Worm (Caenorhabditis elegans): ENCODE measurements around the gene K09G1.1.

K09G1.1 gene

ce11 chrV:9556668-9557067, 26.7 kb upstream of the K09G1.1 start:
- TF ChIP-seq hlh-12 (tag; optimal IDR thresholded peaks at IDR 0.05): no peak
- TF ChIP-seq ceh-58 (GFP tag; IDR thresholded peaks at IDR 0.05): no peak
- no peak for TF ChIP-seq Y56A3A.18 (GFP tag; IDR thresholded peaks at IDR 0.05)
- TF ChIP-seq nhr-120 (GFP tag; IDR thresholded peaks at IDR 0.05): no peak
- no peak for TF ChIP-seq attf-3 (GFP tag; conservative IDR thresholded peaks at IDR 0.05)

ce11 chrV:9561624-9562179, 21.6 kb upstream of the K09G1.1 start, which contains the start of gene rgef-1:
TSS of gene rgef-1 (minus strand) at chrV:9561674.
- TF ChIP-seq mcd-1 (GFP tag; IDR thresholded peaks at IDR 0.05): peak; percentile 30; the same call in 1 of the 2 replicates
- TF ChIP-seq hmg-20 (GFP tag; IDR thresholded peaks at IDR 0.05): no peak
- TF ChIP-seq egrh-3 (GFP tag; IDR thresholded peaks at IDR 0.05): no peak
- 0 out of 2 replicates have a peak, but pooled peaks have one; percentile 9 for TF ChIP-seq hmg-1.2 (GFP tag; IDR thresholded peaks at IDR 0.05)
- TF ChIP-seq B0019.2 (GFP tag; conservative IDR thresholded peaks at IDR 0.05): no peak
- TF ChIP-seq lin-35 (GFP tag; optimal IDR thresholded peaks at IDR 0.05): peak in 1 of 3 experiments; percentile 16
- TF ChIP-seq nfyb-1 (GFP tag; IDR thresholded peaks at IDR 0.05): 0 out of 2 replicates have a peak, but pooled peaks have one; percentile 15
- TF ChIP-seq pbrm-1 (GFP tag; IDR thresholded peaks at IDR 0.05): 0 out of 2 replicates have a peak, but pooled peaks have one; percentile 13
- TF ChIP-seq Y67H2A.10 (GFP tag; conservative IDR thresholded peaks at IDR 0.05): no peak
- TF ChIP-seq K12H6.12 (tag; optimal IDR thresholded peaks at IDR 0.05): peak; percentile 71
- TF ChIP-seq ztf-25 (GFP tag; IDR thresholded peaks at IDR 0.05): no peak
- peak; percentile 39 for TF ChIP-seq lin-40 (tag; optimal IDR thresholded peaks at IDR 0.05)
- 0 out of 2 replicates have a peak, but pooled peaks have one; percentile 19 for TF ChIP-seq K11D2.4 (GFP tag; IDR thresholded peaks at IDR 0.05)
- TF ChIP-seq zfh-2 (GFP tag; conservative IDR thresholded peaks at IDR 0.05): peak; percentile 91

DNA sequence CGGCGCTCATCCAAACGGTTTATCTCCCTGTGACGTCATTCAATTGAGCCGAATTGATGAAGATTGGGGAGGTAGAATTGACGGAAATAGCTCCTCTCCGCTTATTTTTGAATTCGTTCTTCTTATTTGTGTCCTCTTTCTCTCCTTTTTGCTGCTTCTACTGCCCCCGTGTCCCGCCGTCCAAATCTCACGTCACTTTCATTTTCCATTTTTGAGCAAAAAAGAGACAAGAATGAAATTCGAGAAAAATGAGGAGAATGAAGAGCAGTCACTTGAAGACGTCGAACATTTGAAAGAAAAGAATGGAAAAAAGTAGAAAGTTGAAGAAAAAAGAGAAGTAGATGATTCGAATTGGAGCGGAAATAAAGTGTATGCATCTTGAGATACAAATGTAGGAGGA, 19.8 kb upstream of the K09G1.1 start:
- TF ChIP-seq atf-7 (tag; optimal IDR thresholded peaks at IDR 0.05) (peak; percentile 7), dpl-1 (GFP tag; optimal IDR thresholded peaks at IDR 0.05) (no peak)

- TF ChIP-seq T26A5.8 (tag; optimal IDR thresholded peaks at IDR 0.05): no peak
- no peak for TF ChIP-seq bed-2 (GFP tag; IDR thresholded peaks at IDR 0.05)
- TF ChIP-seq lir-1 (GFP tag; conservative IDR thresholded peaks at IDR 0.05): no peak
- TF ChIP-seq atf-7 (tag; optimal IDR thresholded peaks at IDR 0.05): no peak
Measured at ce11 chrV:9568707-9569106, 14.6 kb upstream of the K09G1.1 start, which contains the start of gene F25B3.4. TSS of gene F25B3.4 (minus strand) at chrV:9568807.

DNA sequence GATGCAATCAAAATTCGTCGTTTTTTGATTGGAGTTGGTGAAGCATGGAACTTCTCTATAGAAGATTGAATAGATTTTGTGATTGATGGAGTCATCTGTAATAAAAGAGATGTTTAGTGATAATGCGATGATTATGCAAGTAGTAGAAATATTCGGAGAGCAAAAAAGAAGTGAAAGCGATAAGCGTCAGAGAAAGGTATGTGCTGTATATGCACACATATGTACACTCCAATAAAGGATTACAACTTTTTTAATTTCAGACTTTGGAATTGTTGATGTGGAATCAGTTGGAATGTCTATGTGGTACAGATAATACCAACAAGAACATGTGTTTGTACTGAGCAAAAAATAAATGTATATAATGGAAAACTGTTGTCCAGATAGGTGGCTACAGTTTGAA, 13.1 kb upstream of the K09G1.1 start, which contains the start of gene F25B3.5:
Gene F25B3.5 (minus strand): TSS at position 101 of the 400 bp plus-strand sequence.
- TF ChIP-seq nhr-80 (tag; optimal IDR thresholded peaks at IDR 0.05) (peak; percentile 3), F52B5.7 (tag; optimal IDR thresholded peaks at IDR 0.05) (no peak)

ce11 chrV:9571056-9571455, 12.3 kb upstream of the K09G1.1 start:
- TF ChIP-seq hlh-12 (tag; optimal IDR thresholded peaks at IDR 0.05): no peak
- TF ChIP-seq xnd-1 (tag; optimal IDR thresholded peaks at IDR 0.05): no peak
- no peak for TF ChIP-seq chd-7 (tag; optimal IDR thresholded peaks at IDR 0.05)
- TF ChIP-seq ztf-18 (tag; optimal IDR thresholded peaks at IDR 0.05): no peak
- TF ChIP-seq K11D2.4 (GFP tag; IDR thresholded peaks at IDR 0.05): no peak
- TF ChIP-seq F57C9.4 (tag; optimal IDR thresholded peaks at IDR 0.05): no peak

Measured in whole organism, young adult.